Worm (Caenorhabditis elegans): ENCODE measurements around the gene cnc-9.

Gene cnc-9

ce11 chrV:7361673-7362072, 38.3 kb downstream of the cnc-9 start, which contains the start of gene cyp-35A1:
cyp-35A1 (minus strand) TSS chrV:7361773.
- TF ChIP-seq C08G9.2 (tag; optimal IDR thresholded peaks at IDR 0.05), result no peak
- TF ChIP-seq ceh-18 (tag; optimal IDR thresholded peaks at IDR 0.05), result no peak
- TF ChIP-seq fax-1 (tag; optimal IDR thresholded peaks at IDR 0.05), result no peak
- TF ChIP-seq T23F11.4 (GFP tag; optimal IDR thresholded peaks at IDR 0.05), result no peak
- no peak for TF ChIP-seq sdc-2 (tag; optimal IDR thresholded peaks at IDR 0.05)
- no peak for TF ChIP-seq hlh-6 (tag; optimal IDR thresholded peaks at IDR 0.05)
- TF ChIP-seq unc-55 (GFP tag; optimal IDR thresholded peaks at IDR 0.05), result no peak
- TF ChIP-seq pros-1 (tag; optimal IDR thresholded peaks at IDR 0.05), result no peak
- no peak for TF ChIP-seq ztf-16 (tag; optimal IDR thresholded peaks at IDR 0.05)
- no peak for TF ChIP-seq C38D4.7 (GFP tag; optimal IDR thresholded peaks at IDR 0.05)
- TF ChIP-seq pax-1 (tag; optimal IDR thresholded peaks at IDR 0.05), result no peak
- no peak for TF ChIP-seq gmeb-2 (tag; optimal IDR thresholded peaks at IDR 0.05)
- no peak for TF ChIP-seq pag-3 (tag; optimal IDR thresholded peaks at IDR 0.05; ENCODE audit: borderline replicate concordance)
- TF ChIP-seq ceh-19 (GFP tag; optimal IDR thresholded peaks at IDR 0.05), result no peak
- no peak for TF ChIP-seq unc-3 (GFP tag; conservative IDR thresholded peaks at IDR 0.05)
- TF ChIP-seq unc-3 (tag; optimal IDR thresholded peaks at IDR 0.05), result no peak
- no peak for TF ChIP-seq ceh-6 (GFP tag; optimal IDR thresholded peaks at IDR 0.05)

ce11 chrV:7357132-7357531, 42.9 kb downstream of the cnc-9 start, which contains the start of gene C03G6.6:
C03G6.6 (plus strand) TSS chrV:7357432.
- TF ChIP-seq ceh-2 (tag; optimal IDR thresholded peaks at IDR 0.05), result no peak
- TF ChIP-seq unc-86 (tag; optimal IDR thresholded peaks at IDR 0.05), result no peak
- no peak for TF ChIP-seq madf-2 (tag; optimal IDR thresholded peaks at IDR 0.05)
- TF ChIP-seq hlh-8 (tag; optimal IDR thresholded peaks at IDR 0.05), result no peak
- no peak for TF ChIP-seq K09A11.1 (tag; optimal IDR thresholded peaks at IDR 0.05; ENCODE audit: insufficient read depth)
- no peak for TF ChIP-seq nhr-232 (tag; optimal IDR thresholded peaks at IDR 0.05)
- TF ChIP-seq sox-2 (GFP tag; IDR thresholded peaks at IDR 0.05), result no peak

- TF ChIP-seq tbx-2 (tag; optimal IDR thresholded peaks at IDR 0.05), result no peak
- TF ChIP-seq lin-11 (tag; optimal IDR thresholded peaks at IDR 0.05), result no peak
- no peak for TF ChIP-seq Y22D7AL.16 (tag; optimal IDR thresholded peaks at IDR 0.05)
- no peak for TF ChIP-seq tbx-7 (tag; optimal IDR thresholded peaks at IDR 0.05)
- no peak for TF ChIP-seq nhr-11 (tag; optimal IDR thresholded peaks at IDR 0.05)
- TF ChIP-seq pag-3 (tag; optimal IDR thresholded peaks at IDR 0.05; ENCODE audit: borderline replicate concordance), result no peak
- TF ChIP-seq gmeb-2 (tag; optimal IDR thresholded peaks at IDR 0.05), result no peak
- no peak for TF ChIP-seq hlh-6 (tag; optimal IDR thresholded peaks at IDR 0.05)
- TF ChIP-seq T23F11.4 (GFP tag; optimal IDR thresholded peaks at IDR 0.05), result no peak
- no peak for TF ChIP-seq ama-1 (optimal IDR thresholded peaks at IDR 0.05)
- TF ChIP-seq ceh-6 (GFP tag; optimal IDR thresholded peaks at IDR 0.05), result no peak
- no peak for TF ChIP-seq ets-4 (tag; optimal IDR thresholded peaks at IDR 0.05)
- no peak for TF ChIP-seq ceh-48 (tag; optimal IDR thresholded peaks at IDR 0.05)
- TF ChIP-seq pha-2 (tag; optimal IDR thresholded peaks at IDR 0.05), result no peak
- no peak for TF ChIP-seq ceh-34 (tag; optimal IDR thresholded peaks at IDR 0.05)
Measured at ce11 chrV:7356684-7357083, 43.3 kb downstream of the cnc-9 start, which contains the start of gene C03G6.21. C03G6.21 (minus strand) TSS chrV:7356784.

ce11 chrV:7355464-7355863, 44.5 kb downstream of the cnc-9 start, which contains the start of gene tag-293:
tag-293 (minus strand) TSS chrV:7355564.
- TF ChIP-seq ceh-14 (tag; optimal IDR thresholded peaks at IDR 0.05) (no peak), ama-1 (optimal IDR thresholded peaks at IDR 0.05) (no peak), ttx-3 (tag; optimal IDR thresholded peaks at IDR 0.05) (no peak), C38D4.7 (GFP tag; optimal IDR thresholded peaks at IDR 0.05) (no peak), pqm-1 (tag; optimal IDR thresholded peaks at IDR 0.05) (no peak), pros-1 (tag; optimal IDR thresholded peaks at IDR 0.05) (no peak), pax-1 (tag; optimal IDR thresholded peaks at IDR 0.05) (no peak), ahr-1 (tag; optimal IDR thresholded peaks at IDR 0.05) (no peak), nhr-232 (tag; optimal IDR thresholded peaks at IDR 0.05) (no peak), F13H6.1 (tag; optimal IDR thresholded peaks at IDR 0.05) (no peak), ceh-9 (tag; optimal IDR thresholded peaks at IDR 0.05) (no peak), tbx-7 (tag; optimal IDR thresholded peaks at IDR 0.05) (no peak), madf-2 (tag; optimal IDR thresholded peaks at IDR 0.05) (no peak), tbx-2 (tag; optimal IDR thresholded peaks at IDR 0.05) (no peak), mec-3 (tag; optimal IDR thresholded peaks at IDR 0.05; ENCODE audit: borderline replicate concordance) (no peak), unc-42 (tag; optimal IDR thresholded peaks at IDR 0.05) (no peak), ceh-24 (tag; optimal IDR thresholded peaks at IDR 0.05) (no peak), hlh-13 (GFP tag; optimal IDR thresholded peaks at IDR 0.05) (no peak)
